Worm (Caenorhabditis elegans): ENCODE results near the gene mrps-18.C.

ce11 chrII:6770030-6770429, 34.0 kb downstream of the mrps-18.C start:
- no peak for TF ChIP-seq unc-62 (GFP tag; optimal IDR thresholded peaks at IDR 0.05)
- no peak for TF ChIP-seq F49E8.2 (tag; optimal IDR thresholded peaks at IDR 0.05; ENCODE audit: insufficient read depth)
- no peak for TF ChIP-seq bed-1 (GFP tag; IDR thresholded peaks at IDR 0.05)
- TF ChIP-seq C17E4.6 (GFP tag; IDR thresholded peaks at IDR 0.05) = no peak
- no peak for TF ChIP-seq lin-35 (GFP tag; optimal IDR thresholded peaks at IDR 0.05)
- TF ChIP-seq F23B12.7 (tag; optimal IDR thresholded peaks at IDR 0.05; ENCODE audit: insufficient read depth) = no peak
- no peak for TF ChIP-seq ceh-27 (GFP tag; optimal IDR thresholded peaks at IDR 0.05)
- TF ChIP-seq F57C9.4 (tag; optimal IDR thresholded peaks at IDR 0.05) = no peak
